Worm (Caenorhabditis elegans): ENCODE data around the gene dhhc-4.

Gene dhhc-4

ce11 chrIII:9851547-9851946, 16.0 kb downstream of the dhhc-4 start, which contains the start of gene K11H3.3:
TSS of gene K11H3.3 (plus strand) at chrIII:9851854.
- TF ChIP-seq W03F9.2 (tag; optimal IDR thresholded peaks at IDR 0.05) (no peak), him-1 (tag; optimal IDR thresholded peaks at IDR 0.05) (no peak), dao-5 (tag; optimal IDR thresholded peaks at IDR 0.05) (no peak)

- no peak for TF ChIP-seq him-1 (tag; optimal IDR thresholded peaks at IDR 0.05)
- no peak for TF ChIP-seq W03F9.2 (tag; optimal IDR thresholded peaks at IDR 0.05)
- TF ChIP-seq dao-5 (tag; optimal IDR thresholded peaks at IDR 0.05) = no peak
Observed at ce11 chrIII:9850877-9851276, 16.7 kb downstream of the dhhc-4 start.

- TF ChIP-seq dao-5 (tag; optimal IDR thresholded peaks at IDR 0.05) = no peak
- no peak for TF ChIP-seq him-1 (tag; optimal IDR thresholded peaks at IDR 0.05)
- no peak for TF ChIP-seq W03F9.2 (tag; optimal IDR thresholded peaks at IDR 0.05)
Observed at ce11 chrIII:9849950-9850349, 17.6 kb downstream of the dhhc-4 start.

- TF ChIP-seq W03F9.2 (tag; optimal IDR thresholded peaks at IDR 0.05) (no peak), him-1 (tag; optimal IDR thresholded peaks at IDR 0.05) (no peak), dao-5 (tag; optimal IDR thresholded peaks at IDR 0.05) (no peak)
Observed at ce11 chrIII:9848603-9849002, 19.0 kb downstream of the dhhc-4 start.

- TF ChIP-seq W03F9.2 (tag; optimal IDR thresholded peaks at IDR 0.05) (peak; percentile 69), dao-5 (tag; optimal IDR thresholded peaks at IDR 0.05) (no peak)
Observed at ce11 chrIII:9848083-9848482, 19.5 kb downstream of the dhhc-4 start, which contains the start of gene mrpl-36. TSS of gene mrpl-36 (minus strand) at chrIII:9848116.

- TF ChIP-seq him-1 (tag; optimal IDR thresholded peaks at IDR 0.05) = no peak
Observed at ce11 chrIII:9846093-9846492, 21.5 kb downstream of the dhhc-4 start, which contains the start of gene K11H3.2. TSS of gene K11H3.2 (plus strand) at chrIII:9846393.

ce11 chrIII:9843715-9844114, 23.9 kb downstream of the dhhc-4 start, which contains the start of gene K11H3.5:
TSS of gene K11H3.5 (plus strand) at chrIII:9843768.
- TF ChIP-seq W03F9.2 (tag; optimal IDR thresholded peaks at IDR 0.05) (no peak), dao-5 (tag; optimal IDR thresholded peaks at IDR 0.05) (no peak), him-1 (tag; optimal IDR thresholded peaks at IDR 0.05) (no peak)

ce11 chrIII:9834888-9835287, 32.7 kb downstream of the dhhc-4 start, which contains the start of gene K11H3.8:
TSS of gene K11H3.8 (plus strand) at chrIII:9835188.
- TF ChIP-seq dao-5 (tag; optimal IDR thresholded peaks at IDR 0.05) = no peak
- TF ChIP-seq him-1 (tag; optimal IDR thresholded peaks at IDR 0.05) = no peak
- no peak for TF ChIP-seq W03F9.2 (tag; optimal IDR thresholded peaks at IDR 0.05)

- no peak for TF ChIP-seq W03F9.2 (tag; optimal IDR thresholded peaks at IDR 0.05)
- no peak for TF ChIP-seq dao-5 (tag; optimal IDR thresholded peaks at IDR 0.05)
- no peak for TF ChIP-seq him-1 (tag; optimal IDR thresholded peaks at IDR 0.05)
Observed at ce11 chrIII:9832569-9832968, 35.0 kb downstream of the dhhc-4 start.

- TF ChIP-seq W03F9.2 (tag; optimal IDR thresholded peaks at IDR 0.05) (no peak), him-1 (tag; optimal IDR thresholded peaks at IDR 0.05) (no peak), dao-5 (tag; optimal IDR thresholded peaks at IDR 0.05) (no peak)
Observed at ce11 chrIII:9830502-9830901, 37.1 kb downstream of the dhhc-4 start, which contains the start of gene ZK632.12. TSS of gene ZK632.12 (plus strand) at chrIII:9830802.

ce11 chrIII:9827163-9827951, 40.2 kb downstream of the dhhc-4 start, which contains the start of the genes ZK632.10 and ZK632.11:
TSS of gene ZK632.10 (minus strand) at chrIII:9827722.
TSS of gene ZK632.11 (plus strand) at chrIII:9827915.
- no peak for TF ChIP-seq him-1 (tag; optimal IDR thresholded peaks at IDR 0.05)
- peak; percentile 85 for TF ChIP-seq W03F9.2 (tag; optimal IDR thresholded peaks at IDR 0.05)
- TF ChIP-seq dao-5 (tag; optimal IDR thresholded peaks at IDR 0.05) = no peak

- TF ChIP-seq him-1 (tag; optimal IDR thresholded peaks at IDR 0.05) = no peak
- TF ChIP-seq W03F9.2 (tag; optimal IDR thresholded peaks at IDR 0.05) = no peak
- no peak for TF ChIP-seq dao-5 (tag; optimal IDR thresholded peaks at IDR 0.05)
Observed at ce11 chrIII:9826005-9826404, 41.6 kb downstream of the dhhc-4 start.

- TF ChIP-seq him-1 (tag; optimal IDR thresholded peaks at IDR 0.05) (no peak), W03F9.2 (tag; optimal IDR thresholded peaks at IDR 0.05) (no peak), dao-5 (tag; optimal IDR thresholded peaks at IDR 0.05) (no peak)
Observed at ce11 chrIII:9825073-9825828, 42.3 kb downstream of the dhhc-4 start, which contains the start of gene ZK632.9. TSS of gene ZK632.9 (minus strand) at chrIII:9825432.
